Fruit fly (Drosophila melanogaster) whole organism, prepupa: ENCODE measurements around the gene CG32295.

Source experiments
- Blimp-1 ChIP-seq: fragments of 200-800 bp; sonication (Bioruptor generic); optimal IDR thresholded peaks from 3 replicates; lab custom pipeline; 2017; ENCODE audit warnings: missing biosample characterization, missing genetic modification characterization, mild to moderate bottlenecking, moderate library complexity, missing genetic modification reagents
- CG10669 ChIP-seq: fragments of 200-800 bp; sonication (Bioruptor generic); optimal IDR thresholded peaks from 3 replicates; lab custom pipeline; 2018; ENCODE audit warnings: missing biosample characterization, mild to moderate bottlenecking, missing genetic modification characterization, moderate library complexity
- CG11762 ChIP-seq: fragments of 200-800 bp; sonication (Bioruptor generic); optimal IDR thresholded peaks from 3 replicates; lab custom pipeline; 2016; ENCODE audit warnings: missing biosample characterization, missing genetic modification characterization; ENCODE audit not compliant: insufficient read depth
- CG11902 ChIP-seq: fragments of 200-800 bp; sonication (Bioruptor generic); optimal IDR thresholded peaks from 3 replicates; lab custom pipeline; 2016; ENCODE audit warnings: missing biosample characterization, missing genetic modification characterization
- CG15336 ChIP-seq: fragments of 200-800 bp; sonication (Bioruptor generic); IDR thresholded peaks from 2 replicates; pipeline ENCODE4 v1.3.6; 2022; ENCODE audit warnings: missing biosample characterization, missing genetic modification characterization
- CG1621 ChIP-seq: fragments of 200-800 bp; sonication (Bioruptor generic); optimal IDR thresholded peaks from 3 replicates; lab custom pipeline; 2018; ENCODE audit warnings: missing biosample characterization, mild to moderate bottlenecking, missing genetic modification characterization
- CG3032 ChIP-seq: fragments of 200-800 bp; optimal IDR thresholded peaks from 2 replicates; lab custom pipeline; 2019; ENCODE audit warnings: missing biosample characterization, mild to moderate bottlenecking, missing genetic modification characterization, moderate library complexity
- CG31627 ChIP-seq: fragments of 200-800 bp; sonication (Bioruptor generic); optimal IDR thresholded peaks from 3 replicates; lab custom pipeline; 2016; ENCODE audit warnings: missing biosample characterization, missing genetic modification characterization
- CG32006 ChIP-seq: fragments of 200-800 bp; sonication (Bioruptor generic); optimal IDR thresholded peaks from 3 replicates; lab custom pipeline; 2017; ENCODE audit warnings: missing biosample characterization, mild to moderate bottlenecking, missing genetic modification characterization
- CG34406 ChIP-seq: fragments of 200-800 bp; sonication (Bioruptor generic); optimal IDR thresholded peaks from 3 replicates; lab custom pipeline; 2016; ENCODE audit warnings: missing biosample characterization, missing genetic modification characterization
- CG4318 ChIP-seq: fragments of 200-800 bp; sonication (Bioruptor generic); optimal IDR thresholded peaks from 3 replicates; lab custom pipeline; 2017; ENCODE audit warnings: missing biosample characterization, mild to moderate bottlenecking, missing genetic modification characterization
- CG6276 ChIP-seq: fragments of 200-800 bp; sonication (Bioruptor generic); optimal IDR thresholded peaks from 2 replicates; lab custom pipeline; 2017; ENCODE audit warnings: missing biosample characterization, mild to moderate bottlenecking, missing genetic modification characterization
- CG6792 ChIP-seq: fragments of 200-800 bp; sonication (Bioruptor generic); optimal IDR thresholded peaks from 3 replicates; lab custom pipeline; 2016; ENCODE audit warnings: missing biosample characterization, missing genetic modification characterization
- CG6808 ChIP-seq: fragments of 200-800 bp; sonication (Bioruptor generic); optimal IDR thresholded peaks from 3 replicates; lab custom pipeline; 2017; ENCODE audit warnings: missing biosample characterization, missing genetic modification characterization, mild to moderate bottlenecking, moderate library complexity, missing genetic modification reagents
- CG6854 ChIP-seq: fragments of 200-800 bp; sonication (Bioruptor generic); optimal IDR thresholded peaks from 2 replicates; lab custom pipeline; 2017; ENCODE audit warnings: missing biosample characterization, mild to moderate bottlenecking, missing genetic modification characterization
- CG8319 ChIP-seq: fragments of 200-800 bp; sonication (Bioruptor generic); optimal IDR thresholded peaks from 3 replicates; lab custom pipeline; 2016; ENCODE audit warnings: missing biosample characterization, missing genetic modification characterization
- CG8632 ChIP-seq: fragments of 200-800 bp; sonication (Bioruptor generic); optimal IDR thresholded peaks from 3 replicates; lab custom pipeline; 2016; ENCODE audit warnings: missing biosample characterization, missing genetic modification characterization
- CG9139 ChIP-seq: fragments of 200-800 bp; sonication (Bioruptor generic); optimal IDR thresholded peaks from 3 replicates; lab custom pipeline; 2017; ENCODE audit warnings: missing biosample characterization, mild to moderate bottlenecking, missing genetic modification characterization
- Eip78C ChIP-seq: fragments of 200-800 bp; sonication (Bioruptor generic); peaks from one replicate; lab custom pipeline; 2016; ENCODE audit warnings: missing biosample characterization, missing genetic modification characterization
- Eip93F ChIP-seq: fragments of 200-800 bp; sonication (Bioruptor generic); optimal IDR thresholded peaks from 2 replicates; lab custom pipeline; 2016; ENCODE audit warnings: missing biosample characterization, mild to moderate bottlenecking, missing genetic modification characterization
- Ets21C ChIP-seq: fragments of 200-800 bp; sonication (Bioruptor generic); optimal IDR thresholded peaks from 3 replicates; lab custom pipeline; 2016; ENCODE audit warnings: missing biosample characterization, missing genetic modification characterization
- Ets96B ChIP-seq: fragments of 200-800 bp; optimal IDR thresholded peaks from 2 replicates; lab custom pipeline; 2019; ENCODE audit warnings: missing biosample characterization, mild to moderate bottlenecking, missing genetic modification characterization, moderate library complexity
- Gug ChIP-seq: fragments of 200-800 bp; sonication (Bioruptor generic); IDR thresholded peaks from 2 replicates; pipeline ENCODE4 v1.3.6; 2022; ENCODE audit warnings: missing biosample characterization, missing genetic modification characterization
- Hr38 ChIP-seq: sonication (Bioruptor generic); optimal IDR thresholded peaks from 2 replicates; lab custom pipeline; 2016; ENCODE audit warnings: missing biosample characterization, missing genetic modification characterization
- Hr39 ChIP-seq: fragments of 200-800 bp; sonication (Bioruptor generic); optimal IDR thresholded peaks from 2 replicates; lab custom pipeline; 2016; ENCODE audit warnings: missing biosample characterization, missing genetic modification characterization
- Hr4 ChIP-seq: fragments of 200-800 bp; sonication (Bioruptor generic); optimal IDR thresholded peaks from 3 replicates; lab custom pipeline; 2016; ENCODE audit warnings: missing biosample characterization, missing genetic modification characterization
- Lpt ChIP-seq: fragments of 200-800 bp; sonication (Bioruptor generic); optimal IDR thresholded peaks from 3 replicates; lab custom pipeline; 2016; ENCODE audit warnings: missing biosample characterization, missing genetic modification characterization
- Met ChIP-seq: fragments of 200-800 bp; sonication (Bioruptor generic); optimal IDR thresholded peaks from 3 replicates; lab custom pipeline; 2016; ENCODE audit warnings: missing biosample characterization, missing genetic modification characterization
- OdsH ChIP-seq: fragments of 200-800 bp; sonication (Bioruptor generic); optimal IDR thresholded peaks from 3 replicates; lab custom pipeline; 2016; ENCODE audit warnings: missing biosample characterization, missing genetic modification characterization
- Sox102F ChIP-seq: fragments of 200-800 bp; sonication (Bioruptor generic); optimal IDR thresholded peaks from 2 replicates; lab custom pipeline; 2016; ENCODE audit warnings: missing biosample characterization, mild to moderate bottlenecking, missing genetic modification characterization
- Sox14 ChIP-seq: fragments of 200-800 bp; sonication (Bioruptor generic); optimal IDR thresholded peaks from 3 replicates; lab custom pipeline; 2016; ENCODE audit warnings: missing biosample characterization, missing genetic modification characterization
- achi ChIP-seq: fragments of 200-800 bp; sonication (Bioruptor generic); optimal IDR thresholded peaks from 3 replicates; lab custom pipeline; 2016; ENCODE audit warnings: missing biosample characterization, missing genetic modification characterization
- dsx ChIP-seq: fragments of 200-800 bp; optimal IDR thresholded peaks from 3 replicates; lab custom pipeline; 2019; ENCODE audit warnings: missing biosample characterization, mild to moderate bottlenecking, missing genetic modification characterization, moderate library complexity; ENCODE audit not compliant: poor library complexity, severe bottlenecking
- eg ChIP-seq: fragments of 200-800 bp; sonication (Bioruptor generic); IDR thresholded peaks from 3 replicates; pipeline ENCODE4 v1.3.6; 2022; ENCODE audit warnings: missing biosample characterization, missing genetic modification characterization
- esn ChIP-seq: fragments of 200-800 bp; sonication (Bioruptor generic); optimal IDR thresholded peaks from 2 replicates; lab custom pipeline; 2016; ENCODE audit warnings: missing biosample characterization, mild to moderate bottlenecking, missing genetic modification characterization, moderate library complexity
- fkh ChIP-seq: fragments of 200-800 bp; sonication (Bioruptor generic); optimal IDR thresholded peaks from 3 replicates; lab custom pipeline; 2017; ENCODE audit warnings: missing biosample characterization, mild to moderate bottlenecking, missing genetic modification characterization, moderate library complexity
- lz ChIP-seq: fragments of 200-800 bp; sonication (Bioruptor generic); optimal IDR thresholded peaks from 3 replicates; lab custom pipeline; 2016; ENCODE audit warnings: missing biosample characterization, missing genetic modification characterization
- net ChIP-seq: fragments of 200-800 bp; sonication (Bioruptor generic); optimal IDR thresholded peaks from 3 replicates; lab custom pipeline; 2016; ENCODE audit warnings: missing biosample characterization, missing genetic modification characterization
- pdm3 ChIP-seq: fragments of 200-800 bp; sonication (Bioruptor generic); optimal IDR thresholded peaks from 3 replicates; lab custom pipeline; 2016; ENCODE audit warnings: missing biosample characterization, missing genetic modification characterization
- salr ChIP-seq, 2 experiments: fragments of 200-800 bp; sonication (Bioruptor generic); optimal IDR thresholded peaks; 3 replicates each; lab custom pipeline; 2016 to 2018; ENCODE audit warnings: missing biosample characterization in 2 of 2, missing genetic modification characterization in 2 of 2, mild to moderate bottlenecking in 1 of 2
- spab ChIP-seq: fragments of 200-800 bp; sonication (Bioruptor generic); optimal IDR thresholded peaks from 2 replicates; lab custom pipeline; 2017; ENCODE audit warnings: missing biosample characterization, mild to moderate bottlenecking, missing genetic modification characterization, missing genetic modification reagents
- ss ChIP-seq, 2 experiments: fragments of 200-800 bp; sonication (Bioruptor generic); optimal IDR thresholded peaks; 2 replicates in 1 of 2; 3 replicates in 1 of 2; lab custom pipeline; 2017 to 2018; ENCODE audit warnings: mild to moderate bottlenecking in 2 of 2, missing biosample characterization in 2 of 2, missing genetic modification characterization in 2 of 2, moderate library complexity in 1 of 2
- vri ChIP-seq: fragments of 200-800 bp; sonication (Bioruptor generic); optimal IDR thresholded peaks from 3 replicates; lab custom pipeline; 2016; ENCODE audit warnings: missing biosample characterization, mild to moderate bottlenecking, missing genetic modification characterization

Gene CG32295

DNA sequence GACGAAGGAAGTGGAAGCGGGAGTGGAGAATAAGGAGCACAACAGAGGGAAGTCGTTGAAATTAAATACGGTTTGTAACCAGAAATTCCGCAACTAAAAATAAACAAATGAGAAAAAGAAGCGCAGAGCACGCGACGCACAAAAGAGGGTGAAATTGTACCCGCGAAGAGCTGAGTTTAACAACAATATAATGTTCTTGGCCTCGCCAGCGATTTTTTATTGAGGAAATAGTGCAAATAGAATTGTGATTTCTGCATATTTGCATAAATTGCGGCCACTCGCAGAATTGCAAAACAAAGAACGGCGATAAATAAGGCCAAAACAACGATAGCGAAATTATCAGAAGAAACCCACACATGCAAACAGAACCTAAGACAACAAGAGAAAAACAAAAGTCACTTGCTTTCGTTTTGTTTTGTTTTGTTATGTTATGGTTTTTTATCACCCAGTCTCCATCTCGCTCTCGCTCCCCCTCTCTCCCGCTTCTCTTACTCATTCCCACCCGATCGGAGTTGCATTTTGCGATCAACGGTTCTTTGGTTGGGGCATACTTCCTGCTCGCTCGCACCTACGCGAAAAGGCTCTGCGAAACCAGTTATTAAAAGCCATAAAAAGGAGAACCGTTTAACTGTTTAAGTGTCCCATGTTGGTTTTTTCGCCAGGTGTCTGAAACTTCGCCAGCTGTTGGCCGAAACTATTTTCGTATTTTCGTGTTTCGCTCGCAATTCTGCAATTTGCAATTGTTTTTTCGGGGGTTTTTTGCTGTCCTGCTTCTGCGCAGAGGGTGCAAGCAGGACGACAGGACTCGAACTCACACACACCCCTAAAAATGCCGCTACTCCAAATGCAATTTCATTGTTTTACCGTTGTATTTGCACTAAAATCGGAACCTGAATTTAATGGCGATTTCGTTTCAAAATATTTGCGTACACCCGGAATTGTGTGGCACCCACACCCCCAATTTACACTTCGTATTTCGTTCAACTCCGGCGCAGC, 26.4 kb upstream of the CG32295 start (continued):
- peak; percentile 55 for TF ChIP-seq Blimp-1 (GFP tag; lab: Kevin White, UChicago)
- TF ChIP-seq Eip93F (GFP tag; lab: Kevin White, UChicago), result no peak
- peak; percentile 82 for TF ChIP-seq CG9139 (GFP tag; lab: Kevin White, UChicago)
- TF ChIP-seq CG34406 (GFP tag; lab: Kevin White, UChicago), result no peak
- TF ChIP-seq Ets96B (tag; lab: Kevin White, UChicago), result peak; percentile 65
- TF ChIP-seq Eip78C (GFP tag; lab: Kevin White, UChicago), result no peak
- TF ChIP-seq Sox14 (GFP tag; lab: Kevin White, UChicago), result peak; percentile 7
- TF ChIP-seq achi, result no peak
- TF ChIP-seq fkh (GFP tag; lab: Kevin White, UChicago), result no peak
- peak; percentile 1 for TF ChIP-seq spab (GFP tag; lab: Kevin White, UChicago)
- TF ChIP-seq CG6792 (GFP tag; lab: Kevin White, UChicago), result no peak
- TF ChIP-seq CG32006 (GFP tag; lab: Kevin White, UChicago), result no peak
- no peak for TF ChIP-seq CG8319 (GFP tag; lab: Kevin White, UChicago)
- TF ChIP-seq dsx (GFP tag; lab: Kevin White, UChicago), result peak; percentile 53
- TF ChIP-seq esn, result no peak
- peak; percentile 19 for TF ChIP-seq OdsH (GFP tag; lab: Kevin White, UChicago)
- TF ChIP-seq eg, result peak; percentile 88

DNA sequence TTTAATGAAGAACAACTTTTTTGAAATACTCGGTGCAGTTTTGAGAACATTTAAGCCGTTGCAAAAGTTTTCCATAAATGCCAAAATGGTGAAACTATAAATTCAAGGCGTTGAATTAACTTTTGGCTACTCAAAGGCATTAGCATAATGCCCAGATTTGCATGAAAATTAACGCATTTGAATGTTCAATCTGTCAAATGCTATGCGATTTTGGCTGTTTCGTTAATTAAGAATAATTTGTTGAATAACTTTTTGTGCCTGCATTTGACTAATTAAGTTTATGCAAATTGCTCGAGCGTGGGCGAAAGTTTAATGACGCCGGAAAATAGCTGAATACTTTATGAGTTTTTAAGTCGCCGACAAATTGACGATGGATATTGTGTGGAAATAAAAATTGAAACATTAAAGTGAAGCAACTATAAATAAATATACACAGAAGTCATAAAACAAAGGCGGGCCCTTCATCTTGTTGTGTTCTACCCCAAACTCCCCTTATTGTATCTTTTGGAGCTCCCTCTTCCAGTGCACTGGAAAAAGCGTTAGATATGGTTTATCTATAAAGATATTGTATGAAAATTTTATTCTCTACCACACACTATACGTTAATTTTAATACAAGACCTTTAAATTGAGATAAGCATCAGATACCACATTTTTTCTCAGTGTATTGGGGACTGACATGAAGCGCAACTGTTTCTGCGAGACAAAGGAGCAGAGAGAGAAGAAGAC, 25.5 kb upstream of the CG32295 start:
- TF ChIP-seq net (peak; percentile 94), CG6854 (GFP tag; lab: Kevin White, UChicago) (peak; percentile 74), CG15336 (GFP tag; lab: Robert Waterston, UW) (peak; percentile 77), CG10669 (GFP tag; lab: Kevin White, UChicago) (peak; percentile 97), CG8632 (GFP tag; lab: Kevin White, UChicago) (peak; percentile 97), CG3032 (tag; lab: Kevin White, UChicago) (peak; percentile 97), CG1621 (tag; lab: Kevin White, UChicago) (peak; percentile 93), Lpt (GFP tag; lab: Kevin White, UChicago) (peak; percentile 65), CG4318 (GFP tag; lab: Kevin White, UChicago) (peak; percentile 55), pdm3 (peak; percentile 96), CG6808 (peak; percentile 91), Hr39 (GFP tag; lab: Kevin White, UChicago) (peak; percentile 95), ss (GFP tag; optimal IDR thresholded peaks at IDR 0.05; lab: Kevin White, UChicago) (peak; percentile 86 to 96), Blimp-1 (GFP tag; lab: Kevin White, UChicago) (peak; percentile 54), Sox14 (GFP tag; lab: Kevin White, UChicago) (peak; percentile 98), salr (GFP tag; optimal IDR thresholded peaks at IDR 0.05; lab: Kevin White, UChicago) (peak; percentile 81 to 93), lz (GFP tag; lab: Kevin White, UChicago) (peak; percentile 95), Ets21C (peak; percentile 88), fkh (GFP tag; lab: Kevin White, UChicago) (no peak), CG9139 (GFP tag; lab: Kevin White, UChicago) (peak; percentile 93), Hr4 (GFP tag; lab: Kevin White, UChicago) (peak; percentile 79), CG11762 (GFP tag; lab: Kevin White, UChicago) (peak; percentile 82), Sox102F (peak; percentile 96), esn (peak; percentile 96), dsx (GFP tag; lab: Kevin White, UChicago) (peak; percentile 97), CG6792 (GFP tag; lab: Kevin White, UChicago) (peak; percentile 94), Ets96B (tag; lab: Kevin White, UChicago) (peak; percentile 97), Met (GFP tag; lab: Kevin White, UChicago) (peak; percentile 95), CG6276 (GFP tag; lab: Kevin White, UChicago) (peak; percentile 71), Eip78C (GFP tag; lab: Kevin White, UChicago) (peak; percentile 99), Gug (peak; percentile 75), CG11902 (peak; percentile 92), Eip93F (GFP tag; lab: Kevin White, UChicago) (peak; percentile 91), vri (GFP tag; lab: Kevin White, UChicago) (peak; percentile 77), CG31627 (GFP tag; lab: Kevin White, UChicago) (peak; percentile 95), Hr38 (GFP tag; lab: Kevin White, UChicago) (no peak)
